Fruit fly (Drosophila melanogaster): ENCODE measurements around the gene yps.

The yps gene

DNA sequence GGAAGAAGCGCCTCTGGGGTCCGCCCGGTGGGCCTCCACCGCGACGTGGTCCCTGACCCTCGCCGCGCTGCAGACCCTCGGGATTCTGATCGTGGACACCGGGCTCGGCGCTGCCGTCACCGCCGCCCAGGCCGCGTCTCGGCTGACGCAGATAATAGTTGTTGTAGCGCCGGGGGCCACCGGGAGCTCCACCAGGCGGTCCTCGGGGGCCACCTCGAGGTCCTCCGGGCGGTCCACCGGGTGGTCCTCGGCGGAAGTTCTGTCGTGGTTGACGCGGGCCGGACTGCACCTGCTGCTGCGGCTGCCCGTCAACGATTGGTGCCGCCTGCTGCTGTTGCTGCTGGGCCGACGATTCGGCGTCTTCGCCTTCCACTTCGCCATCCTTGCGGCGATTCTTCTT is 2.1 kb downstream of the yps start:
- TF ChIP-seq noc (tag; optimal IDR thresholded peaks at IDR 0.05), result no peak

DNA sequence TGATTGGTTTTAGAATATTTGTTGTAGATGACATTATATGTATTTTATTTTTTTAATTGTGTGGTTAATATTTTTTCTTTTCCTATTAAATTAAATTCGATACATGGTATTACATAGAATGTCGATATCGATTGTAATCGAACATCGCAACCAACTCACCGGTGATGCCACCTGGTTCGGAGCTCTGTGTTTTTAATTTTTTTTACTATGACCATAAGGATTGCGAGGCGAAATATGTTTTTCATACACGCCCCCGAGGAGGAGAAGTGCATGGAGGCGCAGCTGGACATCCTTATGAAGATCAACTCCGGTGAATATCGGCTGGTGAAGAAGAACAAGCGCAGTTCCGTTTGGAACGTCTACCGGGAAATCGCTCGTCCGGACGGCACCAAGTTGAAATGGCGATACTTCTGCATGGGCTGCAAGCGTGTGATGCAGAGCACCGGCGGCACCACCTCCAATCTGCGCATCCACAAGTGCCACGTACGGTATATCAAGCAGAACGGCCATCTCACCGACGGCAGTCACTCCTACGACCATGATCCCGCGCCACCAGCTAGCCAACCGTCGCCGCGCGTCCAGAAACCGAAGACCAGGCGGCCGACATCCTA is 5.0 kb downstream of the yps start, which contains the start of gene CG11560:
Gene CG11560 (plus strand): TSS at position 145 of the 611 bp plus-strand sequence.
- TF ChIP-seq noc (tag; optimal IDR thresholded peaks at IDR 0.05), result no peak

dm6 chr3L:12118631-12119030 is 6.3 kb downstream of the yps start:
- TF ChIP-seq noc (tag; optimal IDR thresholded peaks at IDR 0.05), result no peak

DNA sequence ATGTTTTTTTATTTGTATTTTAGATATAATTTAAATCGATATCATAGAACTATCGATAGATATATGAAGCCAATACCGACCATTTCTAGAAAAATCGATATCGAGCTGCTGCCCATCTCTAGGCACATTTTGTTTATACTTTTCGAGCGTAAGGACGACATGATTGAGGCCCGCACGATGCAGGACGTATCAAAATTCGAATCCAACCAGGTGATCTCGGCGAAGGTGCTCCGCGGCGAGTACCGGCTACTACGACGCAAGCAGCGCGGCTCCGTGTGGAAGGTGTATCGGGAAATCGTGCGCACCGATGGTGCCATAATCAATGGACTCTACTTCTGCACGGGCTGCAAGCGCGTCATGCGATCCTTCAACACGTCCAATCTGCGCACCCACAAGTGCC is 6.8 kb downstream of the yps start, which contains the start of gene ssp:
Gene ssp (plus strand): TSS at position 102 of the 400 bp plus-strand sequence.
- no peak for TF ChIP-seq noc (tag; optimal IDR thresholded peaks at IDR 0.05)

dm6 chr3L:12115966-12116735 is 8.8 kb downstream of the yps start, which contains the start of gene vers:
TSS of gene vers (plus strand) at chr3L:12116101.
- no peak for TF ChIP-seq noc (tag; optimal IDR thresholded peaks at IDR 0.05)

DNA sequence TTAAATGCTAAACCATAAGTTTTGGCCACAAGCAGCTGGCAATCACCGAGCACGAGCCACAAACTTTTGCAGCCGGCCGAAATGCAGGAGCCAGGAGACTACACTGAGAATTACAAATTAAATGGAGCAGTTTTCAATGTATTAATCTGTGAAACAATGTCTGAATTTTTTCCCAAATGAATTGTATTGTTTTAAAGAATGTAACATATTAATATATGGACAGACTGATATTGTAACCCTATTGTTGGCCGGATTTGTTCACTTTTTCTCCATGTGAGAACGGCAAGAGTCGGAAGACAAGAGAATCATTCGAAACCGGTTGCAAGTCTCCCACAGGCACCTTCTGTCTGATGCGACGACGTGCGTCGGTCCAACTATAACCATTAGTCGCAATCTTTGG is 9.8 kb downstream of the yps start:
- TF ChIP-seq noc (tag; optimal IDR thresholded peaks at IDR 0.05), result no peak

DNA sequence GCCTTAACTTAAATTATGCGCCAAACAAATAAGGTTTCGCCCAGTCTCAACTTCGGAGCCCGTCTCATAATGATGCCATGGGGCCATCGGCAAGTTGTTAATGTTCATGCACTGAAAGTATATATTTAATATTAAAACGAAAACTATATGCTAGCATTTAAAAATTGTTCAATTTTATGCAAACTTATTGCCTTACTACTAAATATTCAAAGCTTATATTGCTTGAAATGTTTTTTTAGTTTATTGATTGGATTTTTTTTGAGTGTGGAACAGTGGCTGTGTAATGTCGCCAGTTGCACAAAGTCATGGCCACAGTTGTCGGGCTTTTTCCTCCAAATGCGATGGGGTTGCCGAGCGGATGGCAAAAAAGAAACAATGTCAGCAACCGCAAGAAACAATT is 10.8 kb downstream of the yps start:
- TF ChIP-seq noc (tag; optimal IDR thresholded peaks at IDR 0.05), result no peak

DNA sequence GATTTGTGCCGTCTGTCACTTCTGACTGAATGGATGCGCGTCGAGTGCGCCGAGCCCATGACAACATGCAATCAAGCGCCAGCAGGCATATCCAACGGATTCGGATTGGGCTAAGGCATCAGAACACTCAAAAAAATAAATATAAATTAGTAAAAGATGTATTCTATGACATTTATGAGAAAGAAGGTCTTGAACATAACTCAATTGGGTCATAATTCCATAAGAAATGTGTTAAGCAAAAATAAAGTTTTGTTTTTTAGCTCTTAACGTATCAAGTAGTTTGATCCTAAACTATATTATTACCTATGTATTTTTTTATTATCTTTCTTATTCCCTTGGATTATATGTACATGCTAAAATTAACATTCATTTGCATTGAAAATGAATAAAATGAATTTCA is 11.4 kb downstream of the yps start:
- no peak for TF ChIP-seq noc (tag; optimal IDR thresholded peaks at IDR 0.05)

dm6 chr3L:12112967-12113366 is 12.0 kb downstream of the yps start:
- TF ChIP-seq noc (tag; optimal IDR thresholded peaks at IDR 0.05), result no peak

dm6 chr3L:12111081-12111958 is 13.6 kb downstream of the yps start:
- no peak for TF ChIP-seq noc (tag; optimal IDR thresholded peaks at IDR 0.05)

- no peak for TF ChIP-seq noc (tag; optimal IDR thresholded peaks at IDR 0.05)
Measured at dm6 chr3L:12109045-12109632, 15.8 kb downstream of the yps start.

DNA sequence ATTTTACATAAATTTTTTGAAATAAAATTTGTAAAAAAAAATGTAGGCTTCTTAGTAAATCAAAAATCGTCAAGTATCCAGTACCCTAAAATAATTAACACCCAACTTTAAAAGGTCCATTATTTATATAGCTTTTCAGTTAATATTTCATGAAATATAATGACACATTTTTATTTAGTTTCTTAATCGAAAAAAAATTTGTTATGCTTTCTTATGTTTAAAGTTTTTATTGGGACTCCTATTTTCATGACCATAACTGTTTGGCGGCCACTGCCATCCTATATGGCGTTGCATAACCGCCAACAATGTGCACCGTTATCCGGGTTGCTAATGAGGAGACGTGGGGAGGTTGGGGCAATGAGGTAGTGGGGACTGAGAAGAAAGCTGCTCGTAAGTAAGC is 16.4 kb downstream of the yps start:
- no peak for TF ChIP-seq noc (tag; optimal IDR thresholded peaks at IDR 0.05)

- TF ChIP-seq noc (tag; optimal IDR thresholded peaks at IDR 0.05), result no peak
Measured at dm6 chr3L:12107378-12107777, 17.6 kb downstream of the yps start.

dm6 chr3L:12101924-12102383 is 23.0 kb downstream of the yps start:
- TF ChIP-seq noc (tag; optimal IDR thresholded peaks at IDR 0.05), result peak; percentile 29

DNA sequence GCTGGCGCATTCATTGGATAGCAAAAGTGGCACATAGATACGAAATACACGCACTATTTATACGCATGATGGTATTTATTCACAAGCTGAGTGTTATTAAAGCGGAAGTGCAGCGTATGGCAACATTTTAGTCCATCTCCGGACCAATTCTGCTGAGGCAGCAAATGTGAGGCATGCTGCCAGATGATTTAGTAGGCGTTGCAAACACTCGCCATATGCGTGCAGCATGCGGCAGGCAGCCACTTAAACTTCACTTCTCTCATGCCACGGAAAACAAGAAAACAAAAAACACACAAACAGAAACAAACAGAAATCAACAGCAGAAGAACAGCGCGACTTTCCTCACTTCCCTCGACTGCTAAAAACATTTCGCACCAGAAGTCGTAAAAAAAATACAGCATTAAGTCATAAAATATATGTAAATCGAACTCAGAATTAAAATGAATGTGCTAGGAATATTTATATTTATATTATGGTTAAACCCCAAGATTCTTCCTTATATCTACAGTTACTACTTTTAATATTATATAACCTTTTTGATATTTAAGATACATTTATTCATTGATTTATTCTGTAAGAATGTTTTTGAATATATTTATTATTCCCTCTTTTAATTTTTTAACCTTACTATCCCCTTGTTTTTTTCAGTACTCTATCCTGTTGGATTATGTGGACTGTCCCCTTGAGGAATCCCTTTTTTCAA is 25.5 kb downstream of the yps start:
- no peak for TF ChIP-seq noc (tag; optimal IDR thresholded peaks at IDR 0.05)
